Worm (Caenorhabditis elegans) whole organism, L4 larva: ENCODE measurements around the gene srw-51.

Source experiments
- F26F4.8 ChIP-seq: fragments of 200-800 bp; sonication (Bioruptor generic); conservative IDR thresholded peaks from 2 replicates; pipeline ENCODE4 v1.3.6; 2022; ENCODE audit warnings: missing genetic modification characterization, missing compliant biosample characterization
- ama-1 ChIP-seq: fragments of 150-350 bp; optimal IDR thresholded peaks from 2 replicates; lab custom pipeline; 2014; ENCODE audit warnings: inconsistent platforms, mixed read lengths
- cey-2 ChIP-seq: sonication (generic microtip); optimal IDR thresholded peaks from 3 replicates; lab custom pipeline; 2017; ENCODE audit warnings: missing genetic modification characterization, mild to moderate bottlenecking, missing compliant biosample characterization, antibody characterized with exemption, borderline replicate concordance; ENCODE audit not compliant: insufficient read depth
- egl-27 ChIP-seq: sonication (generic microtip); optimal IDR thresholded peaks from 3 replicates; lab custom pipeline; 2017; ENCODE audit warnings: missing biosample characterization, missing genetic modification reagents, missing genetic modification characterization
- mdl-1 ChIP-seq, 2 experiments: fragments of 150-350 bp in 1 of 2; sonication (generic microtip) in 1 of 2; optimal IDR thresholded peaks; 2 replicates each; lab custom pipeline; 2014 to 2017; ENCODE audit warnings: missing biosample characterization in 2 of 2, missing genetic modification characterization in 2 of 2
- nhr-11 ChIP-seq: fragments of 150-350 bp; optimal IDR thresholded peaks from 2 replicates; lab custom pipeline; 2014; ENCODE audit warnings: missing biosample characterization, missing genetic modification characterization
- nhr-28 ChIP-seq: fragments of 150-350 bp; optimal IDR thresholded peaks from 2 replicates; lab custom pipeline; 2014; ENCODE audit warnings: missing biosample characterization, missing genetic modification characterization

ce11 chrV:17206469-17206868 is 35.7 kb upstream of the srw-51 start:
- TF ChIP-seq ama-1: no peak
- no peak for TF ChIP-seq nhr-28 (tag; lab: Kevin White, UChicago)
- TF ChIP-seq nhr-11: no peak
- no peak for TF ChIP-seq egl-27
- TF ChIP-seq mdl-1 (tag; optimal IDR thresholded peaks at IDR 0.05; lab: Kevin White, UChicago): no peak
- TF ChIP-seq cey-2 (tag; lab: Kevin White, UChicago): no peak
- TF ChIP-seq F26F4.8 (GFP tag; lab: Robert Waterston, UW): no peak
